Worm (Caenorhabditis elegans): ENCODE measurements around the gene F22B7.1.

The F22B7.1 gene

DNA sequence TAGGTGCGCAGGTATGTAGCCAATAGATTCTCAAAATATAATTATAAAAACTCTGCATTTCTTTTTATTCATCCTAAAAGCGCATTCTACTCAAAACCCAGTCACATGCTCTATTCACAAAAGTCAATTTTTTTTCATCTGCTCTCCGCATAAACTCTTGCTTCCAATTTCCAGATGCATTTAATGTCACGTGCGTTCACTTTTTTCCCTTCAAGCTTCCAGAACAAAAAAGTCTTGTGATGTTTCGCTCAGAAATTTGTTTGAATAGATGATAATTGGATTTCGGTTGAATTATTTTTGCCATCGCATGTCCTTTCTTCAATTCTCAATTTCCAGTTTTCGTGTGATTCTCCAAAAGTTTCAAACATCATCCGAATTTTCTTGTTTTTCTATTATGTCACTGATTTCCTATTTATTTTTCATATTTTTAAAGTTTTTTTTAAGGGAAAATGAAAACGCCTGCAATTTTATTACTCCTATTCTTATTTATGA is at the start of gene F22B7.1:
Gene F22B7.1 (plus strand): TSS at position 442 of the 492 bp plus-strand sequence.
- peak; percentile 54 for TF ChIP-seq nhr-71 (tag; optimal IDR thresholded peaks at IDR 0.05)
- TF ChIP-seq elt-3 (tag; optimal IDR thresholded peaks at IDR 0.05) = no peak
- peak; percentile 18 for TF ChIP-seq lir-3 (tag; optimal IDR thresholded peaks at IDR 0.05; ENCODE audit: poor library complexity)
- TF ChIP-seq irx-1 (tag; optimal IDR thresholded peaks at IDR 0.05) = peak; percentile 13
- TF ChIP-seq nhr-84 (tag; optimal IDR thresholded peaks at IDR 0.05) = no peak
- peak; percentile 14 for TF ChIP-seq dsc-1 (tag; optimal IDR thresholded peaks at IDR 0.05)
- TF ChIP-seq lin-14 (GFP tag; optimal IDR thresholded peaks at IDR 0.05) = peak; percentile 46
- TF ChIP-seq fkh-8 (tag; optimal IDR thresholded peaks at IDR 0.05) = peak; percentile 70
- TF ChIP-seq hlh-4 (tag; optimal IDR thresholded peaks at IDR 0.05) = peak; percentile 8
- TF ChIP-seq nhr-47 (tag; optimal IDR thresholded peaks at IDR 0.05) = peak; percentile 27
- TF ChIP-seq nhr-19 (GFP tag; conservative IDR thresholded peaks at IDR 0.05) = no peak
- peak; percentile 55 for TF ChIP-seq sox-4 (tag; optimal IDR thresholded peaks at IDR 0.05)

ce11 chrIII:8616587-8616986 is 48.6 kb upstream of the F22B7.1 start, which contains the start of gene C06E1.11:
Gene C06E1.11, minus strand, starts transcription at chrIII:8616687.
- no peak for TF ChIP-seq tbx-2 (tag; optimal IDR thresholded peaks at IDR 0.05)
- no peak for TF ChIP-seq efl-1 (optimal IDR thresholded peaks at IDR 0.05)
- peak in 1 of 2 experiments; percentile 35 for TF ChIP-seq efl-1 (GFP tag; optimal IDR thresholded peaks at IDR 0.05 in 1 of 2)

DNA sequence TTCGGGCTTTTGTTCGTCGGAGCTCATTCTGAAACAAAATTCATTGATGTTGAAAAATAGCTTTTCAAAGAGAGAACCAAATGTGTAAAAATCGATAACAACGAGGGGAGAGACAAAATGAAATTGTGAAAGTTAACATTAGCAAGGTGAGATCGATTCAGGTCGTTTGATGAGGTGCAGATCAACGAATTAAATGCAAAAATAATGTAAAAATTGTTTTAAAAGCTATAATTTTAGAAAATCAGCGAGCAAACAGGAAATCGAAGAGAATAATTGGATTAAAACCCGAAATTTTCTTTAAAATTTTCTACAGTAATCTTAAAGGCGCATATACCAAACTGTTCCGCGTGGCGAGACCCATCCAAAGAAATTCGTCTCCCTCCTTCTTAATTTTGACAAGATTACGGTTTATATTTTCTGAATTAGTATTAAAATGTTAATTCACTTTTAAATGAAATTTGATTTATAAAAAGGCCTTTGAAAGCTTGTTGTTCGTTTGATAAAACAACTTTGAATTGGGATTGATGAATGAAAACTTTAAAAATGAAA is 46.7 kb upstream of the F22B7.1 start, which contains the start of gene C13G5.2:
Gene C13G5.2 (minus strand): TSS at position 51 of the 549 bp plus-strand sequence.
- TF ChIP-seq ceh-82 (tag; optimal IDR thresholded peaks at IDR 0.05) (no peak), nhr-20 (tag; optimal IDR thresholded peaks at IDR 0.05) (no peak), efl-1 (optimal IDR thresholded peaks at IDR 0.05) (no peak), efl-1 (GFP tag; optimal IDR thresholded peaks at IDR 0.05 in 1 of 2) (peak in 1 of 2 experiments; percentile 33), lin-13 (GFP tag; optimal IDR thresholded peaks at IDR 0.05) (no peak), lin-15B (tag; optimal IDR thresholded peaks at IDR 0.05) (no peak), nhr-71 (tag; optimal IDR thresholded peaks at IDR 0.05) (no peak), lir-3 (tag; optimal IDR thresholded peaks at IDR 0.05; ENCODE audit: poor library complexity) (no peak), nhr-76 (tag; optimal IDR thresholded peaks at IDR 0.05) (no peak)

DNA sequence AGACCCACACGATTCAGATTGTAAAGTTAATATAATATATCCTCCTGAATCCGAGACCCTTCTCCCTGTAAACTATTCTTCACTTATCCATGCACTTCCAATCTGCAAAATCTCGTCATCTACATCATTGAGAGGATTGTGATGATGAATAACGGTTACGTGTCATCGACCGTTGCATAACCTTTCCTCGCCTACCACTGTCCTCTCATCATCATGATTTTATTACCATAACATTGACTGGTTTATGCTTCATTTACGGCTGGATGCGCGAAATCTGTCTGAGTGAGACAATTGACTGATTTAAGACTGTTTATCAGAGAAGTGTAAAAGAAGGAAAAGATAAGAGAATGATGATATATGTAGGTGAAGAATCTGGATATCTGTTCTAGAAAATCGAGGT is 44.9 kb upstream of the F22B7.1 start:
- no peak for TF ChIP-seq skn-1 (tag; optimal IDR thresholded peaks at IDR 0.05)
- no peak for TF ChIP-seq unc-30 (tag; optimal IDR thresholded peaks at IDR 0.05)
- no peak for TF ChIP-seq jun-1 (tag; optimal IDR thresholded peaks at IDR 0.05)
- no peak for TF ChIP-seq nhr-76 (tag; optimal IDR thresholded peaks at IDR 0.05)
- TF ChIP-seq nhr-84 (tag; optimal IDR thresholded peaks at IDR 0.05) = no peak
- no peak for TF ChIP-seq zag-1 (tag; optimal IDR thresholded peaks at IDR 0.05)
- TF ChIP-seq rnt-1 (tag; optimal IDR thresholded peaks at IDR 0.05) = no peak
- TF ChIP-seq ceh-63 (GFP tag; optimal IDR thresholded peaks at IDR 0.05) = no peak
- TF ChIP-seq pag-3 (tag; optimal IDR thresholded peaks at IDR 0.05; ENCODE audit: borderline replicate concordance, insufficient read depth) = no peak
- TF ChIP-seq elt-2 (tag; optimal IDR thresholded peaks at IDR 0.05) = no peak
- TF ChIP-seq nhr-77 (tag; optimal IDR thresholded peaks at IDR 0.05) = no peak

DNA sequence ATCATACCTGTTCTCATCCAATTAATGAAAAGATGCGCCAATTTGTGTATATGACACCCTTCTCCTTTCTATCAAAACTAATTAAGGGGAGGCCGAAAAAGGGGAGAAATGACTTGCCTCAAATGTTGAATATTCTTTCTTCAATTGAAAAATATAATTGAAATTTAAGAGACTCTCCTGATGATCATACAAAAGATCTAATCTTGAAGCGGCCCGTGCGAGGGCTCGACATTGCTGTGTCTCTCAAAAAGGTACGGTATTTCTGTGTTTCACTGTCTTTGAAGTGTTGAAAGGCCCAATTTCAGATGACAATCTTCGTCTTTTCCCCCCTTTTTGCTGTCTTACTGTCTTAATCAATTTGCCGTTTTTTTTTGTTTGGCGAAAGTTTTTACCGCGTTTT is 44.1 kb upstream of the F22B7.1 start:
- TF ChIP-seq nhr-20 (tag; optimal IDR thresholded peaks at IDR 0.05) (no peak), lsy-2 (tag; optimal IDR thresholded peaks at IDR 0.05) (peak in 1 of 2 experiments; percentile 44), lin-13 (GFP tag; optimal IDR thresholded peaks at IDR 0.05) (no peak), nhr-85 (tag) (peak; percentile 87), xbp-1 (tag; optimal IDR thresholded peaks at IDR 0.05) (no peak), egl-13 (tag; optimal IDR thresholded peaks at IDR 0.05) (no peak), irx-1 (tag; optimal IDR thresholded peaks at IDR 0.05) (no peak), ceh-82 (tag; optimal IDR thresholded peaks at IDR 0.05) (no peak), Y116A8C.19 (tag; optimal IDR thresholded peaks at IDR 0.05; ENCODE audit: borderline replicate concordance) (no peak), C34B4.2 (tag; optimal IDR thresholded peaks at IDR 0.05) (no peak), lin-14 (GFP tag; optimal IDR thresholded peaks at IDR 0.05) (peak; percentile 70), nhr-11 (tag; optimal IDR thresholded peaks at IDR 0.05) (no peak), elt-3 (tag; optimal IDR thresholded peaks at IDR 0.05) (no peak), nhr-90 (tag; optimal IDR thresholded peaks at IDR 0.05; ENCODE audit: poor library complexity) (no peak), blmp-1 (tag; optimal IDR thresholded peaks at IDR 0.05) (peak; percentile 49)

All from whole organism, L1 larva.